Worm (Caenorhabditis elegans): Measurements from ENCODE around the gene clec-34.

The clec-34 gene

ce11 chrV:16735518-16735917, at the start of gene clec-34, which contains the start of gene clec-38:
Gene clec-34 (plus strand): TSS chrV:16735765.
Gene clec-38 (minus strand): TSS chrV:16735618.
- no peak for TF ChIP-seq unc-62 (GFP tag; optimal IDR thresholded peaks at IDR 0.05)

ce11 chrV:16687227-16687626, 48.3 kb upstream of the clec-34 start, which contains the start of gene srz-102:
Gene srz-102 (plus strand): TSS chrV:16687527.
- no peak for TF ChIP-seq unc-62 (GFP tag; optimal IDR thresholded peaks at IDR 0.05)

ce11 chrV:16692988-16693387, 42.6 kb upstream of the clec-34 start:
- TF ChIP-seq unc-62 (GFP tag; optimal IDR thresholded peaks at IDR 0.05), result no peak

- TF ChIP-seq unc-62 (GFP tag; optimal IDR thresholded peaks at IDR 0.05), result no peak
These were observed 41.8 kb upstream of the clec-34 start, which contains the start of gene srw-42 for ce11 chrV:16693732-16694131. Gene srw-42 (minus strand): TSS chrV:16693832.

- TF ChIP-seq unc-62 (GFP tag; optimal IDR thresholded peaks at IDR 0.05), result no peak
These were observed 41.0 kb upstream of the clec-34 start, which contains the start of gene srz-101 for ce11 chrV:16694538-16694937. Gene srz-101 (plus strand): TSS chrV:16694838.

ce11 chrV:16695499-16695898, 40.1 kb upstream of the clec-34 start:
- no peak for TF ChIP-seq unc-62 (GFP tag; optimal IDR thresholded peaks at IDR 0.05)

- TF ChIP-seq unc-62 (GFP tag; optimal IDR thresholded peaks at IDR 0.05), result no peak
These were observed 38.4 kb upstream of the clec-34 start, which contains the start of gene srw-41 for ce11 chrV:16697178-16697577. Gene srw-41 (plus strand): TSS chrV:16697478.

- no peak for TF ChIP-seq unc-62 (GFP tag; optimal IDR thresholded peaks at IDR 0.05)
These were observed 35.8 kb upstream of the clec-34 start, which contains the start of gene Y70C5C.1 for ce11 chrV:16699752-16700259. Gene Y70C5C.1 (plus strand): TSS chrV:16700209.

ce11 chrV:16706549-16706948, 29.0 kb upstream of the clec-34 start, which contains the start of gene clec-9:
Gene clec-9 (minus strand): TSS chrV:16706649.
- TF ChIP-seq unc-62 (GFP tag; optimal IDR thresholded peaks at IDR 0.05), result no peak

- TF ChIP-seq unc-62 (GFP tag; optimal IDR thresholded peaks at IDR 0.05), result no peak
These were observed 21.8 kb upstream of the clec-34 start for ce11 chrV:16713797-16714196.

ce11 chrV:16716574-16716973, 19.0 kb upstream of the clec-34 start, which contains the start of gene srh-137:
Gene srh-137 (minus strand): TSS chrV:16716674.
- no peak for TF ChIP-seq unc-62 (GFP tag; optimal IDR thresholded peaks at IDR 0.05)

ce11 chrV:16723744-16724143, 11.8 kb upstream of the clec-34 start, which contains the start of gene nhr-112:
Gene nhr-112 (minus strand): TSS chrV:16723844.
- no peak for TF ChIP-seq unc-62 (GFP tag; optimal IDR thresholded peaks at IDR 0.05)

ce11 chrV:16724574-16724973, 11.0 kb upstream of the clec-34 start:
- no peak for TF ChIP-seq unc-62 (GFP tag; optimal IDR thresholded peaks at IDR 0.05)

ce11 chrV:16725955-16726354, 9.6 kb upstream of the clec-34 start:
- TF ChIP-seq unc-62 (GFP tag; optimal IDR thresholded peaks at IDR 0.05), result no peak

ce11 chrV:16726915-16727314, 8.7 kb upstream of the clec-34 start, which contains the start of gene T25E12.14:
Gene T25E12.14 (plus strand): TSS chrV:16727215.
- TF ChIP-seq unc-62 (GFP tag; optimal IDR thresholded peaks at IDR 0.05), result no peak

ce11 chrV:16728431-16728830, 7.1 kb upstream of the clec-34 start, which contains the start of gene fbxa-127:
Gene fbxa-127 (plus strand): TSS chrV:16728731.
- TF ChIP-seq unc-62 (GFP tag; optimal IDR thresholded peaks at IDR 0.05), result no peak

ce11 chrV:16729961-16730360, 5.6 kb upstream of the clec-34 start, which contains the start of gene srz-99:
Gene srz-99 (plus strand): TSS chrV:16730261.
- no peak for TF ChIP-seq unc-62 (GFP tag; optimal IDR thresholded peaks at IDR 0.05)

All from whole organism, dauer.